Fruit fly (Drosophila melanogaster) whole organism, embryonic: ENCODE results near the gene Ndfip.

Experiments
- CG10979 ChIP-seq: fragments of 200-800 bp; sonication (Bioruptor generic); optimal IDR thresholded peaks from 2 replicates; lab custom pipeline; 2018; ENCODE audit warnings: missing biosample characterization, mild to moderate bottlenecking, missing genetic modification characterization, moderate library complexity
- CG12942 ChIP-seq: fragments of 200-800 bp; sonication (Bioruptor generic); optimal IDR thresholded peaks from 3 replicates; lab custom pipeline; 2016; ENCODE audit warnings: missing biosample characterization, missing genetic modification characterization
- CG1529 ChIP-seq: fragments of 200-800 bp; sonication (Bioruptor generic); optimal IDR thresholded peaks from 3 replicates; lab custom pipeline; 2018; ENCODE audit warnings: missing biosample characterization, missing genetic modification characterization
- CG15601 ChIP-seq: fragments of 200-800 bp; sonication (Bioruptor generic); optimal IDR thresholded peaks from 3 replicates; lab custom pipeline; 2019; ENCODE audit warnings: missing biosample characterization, mild to moderate bottlenecking, missing genetic modification characterization, moderate library complexity
- CG17186 ChIP-seq: fragments of 200-800 bp; sonication (Bioruptor generic); optimal IDR thresholded peaks from 3 replicates; lab custom pipeline; 2017; ENCODE audit warnings: missing biosample characterization, missing genetic modification reagents, missing genetic modification characterization
- CG17385 ChIP-seq: fragments of 200-800 bp; sonication (Bioruptor generic); optimal IDR thresholded peaks from 3 replicates; lab custom pipeline; 2018; ENCODE audit warnings: missing biosample characterization, mild to moderate bottlenecking, missing genetic modification characterization
- CG1832 ChIP-seq: fragments of 200-800 bp; sonication (Bioruptor generic); optimal IDR thresholded peaks from 2 replicates; lab custom pipeline; 2017; ENCODE audit warnings: missing biosample characterization, mild to moderate bottlenecking, missing genetic modification characterization, inconsistent platforms
- CG3726 ChIP-seq: fragments of 200-800 bp; sonication (Bioruptor generic); IDR thresholded peaks from 3 replicates; pipeline ENCODE4, ENCODE4 v1.3.6; 2022; ENCODE audit warnings: missing biosample characterization, missing genetic modification characterization
- CG42726 ChIP-seq: fragments of 200-800 bp; sonication (Bioruptor generic); IDR thresholded peaks from 2 replicates; pipeline ENCODE4 v1.3.6; 2022; ENCODE audit warnings: missing biosample characterization, missing genetic modification characterization; ENCODE audit not compliant: partially characterized antibody
- CG4360 ChIP-seq: fragments of 200-800 bp; sonication (Bioruptor generic); IDR thresholded peaks from 2 replicates; pipeline ENCODE4 v1.3.6; 2022; ENCODE audit warnings: missing biosample characterization, missing genetic modification characterization
- CG43689 ChIP-seq: fragments of 200-800 bp; sonication (Bioruptor generic); IDR thresholded peaks from 2 replicates; pipeline ENCODE4 v1.3.6; 2022; ENCODE audit warnings: missing biosample characterization, missing genetic modification characterization
- CG6272 ChIP-seq: fragments of 200-800 bp; sonication (Bioruptor generic); IDR thresholded peaks from 2 replicates; pipeline ENCODE4 v1.3.6; 2022; ENCODE audit warnings: missing biosample characterization, missing genetic modification characterization
- CG7372 ChIP-seq: fragments of 200-800 bp; sonication (Bioruptor generic); IDR thresholded peaks from 2 replicates; pipeline ENCODE4 v1.3.6; 2022; ENCODE audit warnings: missing biosample characterization, missing genetic modification characterization
- CG7556 ChIP-seq: fragments of 200-800 bp; sonication (Bioruptor generic); optimal IDR thresholded peaks from 2 replicates; lab custom pipeline; 2017; ENCODE audit warnings: missing biosample characterization, mild to moderate bottlenecking, missing genetic modification characterization
- CG7786 ChIP-seq: fragments of 200-800 bp; sonication (Bioruptor generic); optimal IDR thresholded peaks from 2 replicates; lab custom pipeline; 2016; ENCODE audit warnings: missing biosample characterization, missing genetic modification characterization
- CkIIα-i1 ChIP-seq: fragments of 200-800 bp; sonication (Bioruptor generic); IDR thresholded peaks from 2 replicates; pipeline ENCODE4 v1.3.6; 2022; ENCODE audit warnings: missing biosample characterization, missing genetic modification characterization
- Dbx ChIP-seq: fragments of 200-800 bp; sonication (Bioruptor generic); IDR thresholded peaks from 3 replicates; pipeline ENCODE4 v1.3.6; 2022; ENCODE audit warnings: missing biosample characterization, missing genetic modification characterization
- Doc3 ChIP-seq: fragments of 200-800 bp; sonication (Bioruptor generic); IDR thresholded peaks from 3 replicates; pipeline ENCODE4 v1.3.6; 2022; ENCODE audit warnings: missing biosample characterization, missing genetic modification characterization; ENCODE audit not compliant: partially characterized antibody
- ERR ChIP-seq: fragments of 200-800 bp; sonication (Bioruptor generic); optimal IDR thresholded peaks from 2 replicates; lab custom pipeline; 2016; ENCODE audit warnings: missing biosample characterization, missing genetic modification characterization
- MBD-R2 ChIP-seq: fragments of 200-800 bp; sonication (Bioruptor generic); IDR thresholded peaks from 2 replicates; pipeline ENCODE4 v1.3.6; 2022; ENCODE audit warnings: missing biosample characterization, missing genetic modification characterization
- Oaz ChIP-seq: fragments of 200-800 bp; sonication (Bioruptor generic); IDR thresholded peaks from 2 replicates; pipeline ENCODE4 v1.3.6; 2022; ENCODE audit warnings: missing biosample characterization, missing genetic modification characterization
- Opbp ChIP-seq: fragments of 200-800 bp; sonication (Bioruptor generic); IDR thresholded peaks from 3 replicates; pipeline ENCODE4 v1.3.6; 2022; ENCODE audit warnings: missing biosample characterization, missing genetic modification characterization; ENCODE audit not compliant: partially characterized antibody
- Vsx1 ChIP-seq: fragments of 200-800 bp; sonication (Bioruptor generic); optimal IDR thresholded peaks from 2 replicates; lab custom pipeline; 2017; ENCODE audit warnings: missing biosample characterization, mild to moderate bottlenecking, missing genetic modification characterization, missing genetic modification reagents
- Xbp1 ChIP-seq: fragments of 200-800 bp; sonication (Bioruptor generic); optimal IDR thresholded peaks from 3 replicates; lab custom pipeline; 2016; ENCODE audit warnings: missing biosample characterization, mild to moderate bottlenecking, missing genetic modification characterization
- ara ChIP-seq: fragments of 200-800 bp; sonication (Bioruptor generic); IDR thresholded peaks from 2 replicates; pipeline ENCODE4 v1.3.6; 2022; ENCODE audit warnings: missing biosample characterization, missing genetic modification characterization
- ato ChIP-seq: fragments of 200-800 bp; sonication (Bioruptor generic); IDR thresholded peaks from 2 replicates; pipeline ENCODE4 v1.3.6; 2022; ENCODE audit warnings: missing biosample characterization, missing genetic modification characterization; ENCODE audit not compliant: partially characterized antibody
- bab2 ChIP-seq: fragments of 200-800 bp; sonication (Bioruptor generic); optimal IDR thresholded peaks from 2 replicates; lab custom pipeline; 2016; ENCODE audit warnings: missing biosample characterization, missing genetic modification characterization
- bbx ChIP-seq: fragments of 200-800 bp; sonication (Bioruptor generic); IDR thresholded peaks from 2 replicates; pipeline ENCODE4 v1.3.6; 2022; ENCODE audit warnings: missing biosample characterization, missing genetic modification characterization; ENCODE audit not compliant: partially characterized antibody
- bsh ChIP-seq, 2 experiments: fragments of 200-800 bp; sonication (Bioruptor generic); optimal IDR thresholded peaks; 2 replicates each; lab custom pipeline; 2017 to 2018; ENCODE audit warnings: mild to moderate bottlenecking in 2 of 2, missing biosample characterization in 2 of 2, missing genetic modification characterization in 2 of 2, moderate library complexity in 1 of 2
- cad ChIP-seq: fragments of >200 bp; optimal IDR thresholded peaks from 2 replicates; lab custom pipeline; 2017; ENCODE audit warnings: missing biosample characterization, missing genetic modification characterization
- cas ChIP-seq: fragments of 200-800 bp; sonication (Bioruptor generic); IDR thresholded peaks from 2 replicates; pipeline ENCODE4 v1.3.6; 2022; ENCODE audit warnings: missing biosample characterization, missing genetic modification characterization
- cato ChIP-seq: fragments of 200-800 bp; sonication (Bioruptor generic); optimal IDR thresholded peaks from 2 replicates; lab custom pipeline; 2016; ENCODE audit warnings: missing biosample characterization, missing genetic modification characterization, borderline replicate concordance
- chinmo ChIP-seq: fragments of 200-800 bp; sonication (Bioruptor generic); IDR thresholded peaks from 4 replicates; pipeline ENCODE4 v1.3.6; 2022; ENCODE audit warnings: missing biosample characterization, missing genetic modification characterization; ENCODE audit not compliant: partially characterized antibody
- chm ChIP-seq: fragments of 200-800 bp; sonication (Bioruptor generic); IDR thresholded peaks from 2 replicates; pipeline ENCODE4 v1.3.6; 2022; ENCODE audit warnings: missing biosample characterization, missing genetic modification characterization
- chn ChIP-seq: fragments of 200-800 bp; sonication (Bioruptor generic); optimal IDR thresholded peaks from 2 replicates; lab custom pipeline; 2016; ENCODE audit warnings: missing biosample characterization, missing genetic modification characterization
- emc ChIP-seq: fragments of 200-800 bp; sonication (Bioruptor generic); optimal IDR thresholded peaks from 2 replicates; lab custom pipeline; 2016; ENCODE audit warnings: missing biosample characterization, missing genetic modification characterization
- en ChIP-seq: fragments of 200-800 bp; sonication (Bioruptor generic); optimal IDR thresholded peaks from 2 replicates; lab custom pipeline; 2016; ENCODE audit warnings: missing biosample characterization, missing genetic modification characterization
- fu2 ChIP-seq: fragments of 200-800 bp; sonication (Bioruptor generic); optimal IDR thresholded peaks from 2 replicates; lab custom pipeline; 2016; ENCODE audit warnings: missing biosample characterization, missing genetic modification characterization
- gsb-n ChIP-seq: fragments of 200-800 bp; sonication (Bioruptor generic); optimal IDR thresholded peaks from 3 replicates; lab custom pipeline; 2018; ENCODE audit warnings: missing biosample characterization, mild to moderate bottlenecking, missing genetic modification characterization
- ham ChIP-seq: fragments of 200-800 bp; sonication (Bioruptor generic); IDR thresholded peaks from 2 replicates; pipeline ENCODE4 v1.3.6; 2022; ENCODE audit warnings: missing biosample characterization, missing genetic modification characterization
- insv ChIP-seq, 2 experiments: fragments of 200-800 bp; sonication (Bioruptor generic); optimal IDR thresholded peaks; 3 replicates each; lab custom pipeline; 2016 to 2018; ENCODE audit warnings: missing biosample characterization in 2 of 2, missing genetic modification characterization in 2 of 2
- knrl ChIP-seq: fragments of 200-800 bp; sonication (Bioruptor generic); IDR thresholded peaks from 3 replicates; pipeline ENCODE4 v1.3.6; 2022; ENCODE audit warnings: missing biosample characterization, missing genetic modification characterization; ENCODE audit not compliant: partially characterized antibody
- mirr ChIP-seq: fragments of 200-800 bp; sonication (Bioruptor generic); optimal IDR thresholded peaks from 3 replicates; lab custom pipeline; 2018; ENCODE audit warnings: missing biosample characterization, mild to moderate bottlenecking, missing genetic modification characterization
- nau ChIP-seq: fragments of 200-800 bp; sonication (Bioruptor generic); optimal IDR thresholded peaks from 3 replicates; lab custom pipeline; 2017; ENCODE audit warnings: missing biosample characterization, mild to moderate bottlenecking, missing genetic modification characterization, missing genetic modification reagents
- rib ChIP-seq: fragments of 200-800 bp; sonication (Bioruptor generic); IDR thresholded peaks from 2 replicates; pipeline ENCODE4 v1.3.6; 2022; ENCODE audit warnings: missing biosample characterization, missing genetic modification characterization
- sens ChIP-seq: fragments of 200-800 bp; sonication (Bioruptor generic); peaks from one replicate; lab custom pipeline; 2016; ENCODE audit warnings: missing biosample characterization, missing genetic modification characterization
- sna ChIP-seq: fragments of 200-800 bp; sonication (Bioruptor generic); IDR thresholded peaks from 2 replicates; pipeline ENCODE4 v1.3.6; 2022; ENCODE audit warnings: missing biosample characterization, missing genetic modification characterization; ENCODE audit not compliant: partially characterized antibody
- unpg ChIP-seq: fragments of 200-800 bp; sonication (Bioruptor generic); optimal IDR thresholded peaks from 3 replicates; lab custom pipeline; 2018; ENCODE audit warnings: missing biosample characterization, mild to moderate bottlenecking, missing genetic modification characterization, moderate library complexity
- wdn ChIP-seq: fragments of 200-800 bp; sonication (Bioruptor generic); IDR thresholded peaks from 2 replicates; pipeline ENCODE4 v1.3.6; 2022; ENCODE audit warnings: missing biosample characterization, missing genetic modification characterization
- zen2 ChIP-seq: fragments of 200-800 bp; sonication (Bioruptor generic); IDR thresholded peaks from 3 replicates; pipeline ENCODE4 v1.3.6; 2022; ENCODE audit warnings: missing biosample characterization, missing genetic modification characterization; ENCODE audit not compliant: partially characterized antibody

The Ndfip gene

DNA sequence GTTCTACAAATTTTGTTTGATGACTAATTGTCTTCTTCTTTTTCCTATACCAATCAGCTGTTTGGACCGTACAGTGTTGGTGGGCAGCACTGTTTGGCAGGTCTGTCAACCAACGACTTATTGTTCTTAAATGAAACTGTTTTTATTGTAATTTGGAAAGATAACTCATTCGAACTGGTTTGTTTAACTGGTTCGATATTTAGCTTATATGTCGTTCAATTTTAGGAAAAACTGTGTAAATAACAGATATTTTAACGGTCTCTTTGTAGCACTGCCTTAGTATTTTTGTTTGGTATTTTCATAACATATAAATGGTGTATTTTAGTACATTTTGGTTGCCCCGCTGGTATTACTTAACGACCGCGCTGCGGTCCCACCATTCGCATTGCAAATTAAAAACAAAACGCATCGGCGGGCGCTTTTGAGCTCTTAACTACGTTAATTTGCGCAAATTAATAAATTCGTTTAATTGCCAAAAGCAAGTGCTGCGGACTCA, 32.6 kb downstream of the Ndfip start, which contains the start of the genes Vps60 and anchor (continued):
- TF ChIP-seq CG3726 (GFP tag; lab: Robert Waterston, UW) = no peak
- no peak for TF ChIP-seq Oaz (GFP tag; lab: Robert Waterston, UW)
- TF ChIP-seq cad (GFP tag; lab: Kevin White, UChicago) = no peak
- TF ChIP-seq insv (GFP tag; optimal IDR thresholded peaks at IDR 0.05; lab: Kevin White, UChicago) = peak in 1 of 2 experiments; percentile 34
- TF ChIP-seq fu2 (GFP tag; lab: Kevin White, UChicago) = peak; percentile 58
- TF ChIP-seq Opbp = no peak
- peak; percentile 18 for TF ChIP-seq CG12942 (GFP tag; lab: Kevin White, UChicago)
- TF ChIP-seq CG7556 (GFP tag; lab: Kevin White, UChicago) = peak; percentile 59
- TF ChIP-seq CG6272 (GFP tag; lab: Robert Waterston, UW) = no peak
- TF ChIP-seq bsh (GFP tag; optimal IDR thresholded peaks at IDR 0.05; lab: Kevin White, UChicago) = peak in 1 of 2 experiments; percentile 1
- TF ChIP-seq CG15601 = peak; percentile 62
- TF ChIP-seq ara (GFP tag; lab: Robert Waterston, UW) = no peak
- TF ChIP-seq unpg (GFP tag; lab: Kevin White, UChicago) = peak; percentile 37
- peak; percentile 71 for TF ChIP-seq CG7786 (GFP tag; lab: Kevin White, UChicago)
- TF ChIP-seq emc = peak; percentile 26
- TF ChIP-seq gsb-n (tag; lab: Kevin White, UChicago) = peak; percentile 53
- TF ChIP-seq CG17186 (GFP tag; lab: Kevin White, UChicago) = peak; percentile 49
- TF ChIP-seq en (GFP tag; lab: Kevin White, UChicago) = peak; percentile 12
- TF ChIP-seq ato (GFP tag; lab: Robert Waterston, UW) = 0 out of 2 replicates have a peak, but pooled peaks have one; percentile 21
- no peak for TF ChIP-seq ham (GFP tag; lab: Robert Waterston, UW)
- TF ChIP-seq CG17385 = peak; percentile 98
- TF ChIP-seq rib (GFP tag; lab: Robert Waterston, UW) = no peak
- no peak for TF ChIP-seq chm
- TF ChIP-seq MBD-R2 (GFP tag; lab: Robert Waterston, UW) = peak; percentile 69
- TF ChIP-seq bbx = no peak
- peak; percentile 90 for TF ChIP-seq sens (GFP tag; lab: Kevin White, UChicago)
- TF ChIP-seq Vsx1 = peak; percentile 50
- no peak for TF ChIP-seq CG1529 (GFP tag; lab: Kevin White, UChicago)
- TF ChIP-seq Doc3 = no peak
- no peak for TF ChIP-seq CG4360
- TF ChIP-seq CG7372 = no peak
- no peak for TF ChIP-seq CG43689 (GFP tag; lab: Robert Waterston, UW)
- TF ChIP-seq Xbp1 (GFP tag; lab: Kevin White, UChicago) = peak; percentile 69
- TF ChIP-seq chinmo = no peak
- TF ChIP-seq knrl (GFP tag; lab: Robert Waterston, UW) = 0 out of 3 replicates have a peak, but pooled peaks have one; percentile 23
- peak; percentile 46 for TF ChIP-seq bab2 (GFP tag; lab: Kevin White, UChicago)
- TF ChIP-seq sna (GFP tag; lab: Robert Waterston, UW) = no peak
- TF ChIP-seq cato = peak; percentile 2
- peak; percentile 43 for TF ChIP-seq CG10979 (tag; lab: Kevin White, UChicago)
- no peak for TF ChIP-seq wdn (GFP tag; lab: Robert Waterston, UW)
- no peak for TF ChIP-seq cas (GFP tag; lab: Robert Waterston, UW)
- no peak for TF ChIP-seq zen2 (GFP tag; lab: Robert Waterston, UW)
- 0 out of 3 replicates have a peak, but pooled peaks have one; percentile 61 for TF ChIP-seq Dbx
- TF ChIP-seq nau (GFP tag; lab: Kevin White, UChicago) = no peak
- TF ChIP-seq CG42726 (GFP tag; lab: Robert Waterston, UW) = 0 out of 2 replicates have a peak, but pooled peaks have one; percentile 18
- TF ChIP-seq mirr (GFP tag; lab: Kevin White, UChicago) = no peak
- TF ChIP-seq CkIIα-i1 = no peak
- peak; percentile 80 for TF ChIP-seq ERR
- TF ChIP-seq chn = peak; percentile 71
- TF ChIP-seq CG1832 (GFP tag; lab: Kevin White, UChicago) = no peak
